Fruit fly (Drosophila melanogaster): ENCODE measurements around the gene if.
A peak's percentile ranks its signal among the peaks of the same experiment; 100 is the strongest.

The if gene

dm6 chrX:16800530-16801027 is 17.3 kb upstream of the if start, which contains the start of the genes CG9132 and CG4789 (continued):
- TF ChIP-seq caup (GFP tag; optimal IDR thresholded peaks at IDR 0.05; ENCODE audit: severe bottlenecking) (no peak), sna (GFP tag; IDR thresholded peaks at IDR 0.05; ENCODE audit: partially characterized antibody) (no peak), slp2 (GFP tag; optimal IDR thresholded peaks at IDR 0.05) (no peak), CG12659 (GFP tag; optimal IDR thresholded peaks at IDR 0.05) (peak; percentile 22), Hr78 (GFP tag; optimal IDR thresholded peaks at IDR 0.05) (no peak), bowl (GFP tag; IDR thresholded peaks at IDR 0.05) (no peak), crp (GFP tag; optimal IDR thresholded peaks at IDR 0.05) (no peak), E2f2 (GFP tag; IDR thresholded peaks at IDR 0.05) (peak; percentile 37; the same call in 1 of the 2 replicates), CG30020 (tag; optimal IDR thresholded peaks at IDR 0.05) (no peak), CG7786 (GFP tag; optimal IDR thresholded peaks at IDR 0.05) (no peak), Gsc (GFP tag; IDR thresholded peaks at IDR 0.05) (no peak), fd64A (GFP tag; optimal IDR thresholded peaks at IDR 0.05) (no peak), CG1603 (tag; optimal IDR thresholded peaks at IDR 0.05) (no peak), Dp (GFP tag; optimal IDR thresholded peaks at IDR 0.05) (peak; percentile 43), CrebB (tag; optimal IDR thresholded peaks at IDR 0.05) (no peak), CG17186 (GFP tag; optimal IDR thresholded peaks at IDR 0.05) (no peak), CoRest (tag; optimal IDR thresholded peaks at IDR 0.05) (no peak), CG13624 (GFP tag; optimal IDR thresholded peaks at IDR 0.05) (no peak), CG6689 (GFP tag; IDR thresholded peaks at IDR 0.05) (no peak), wek (GFP tag; optimal IDR thresholded peaks at IDR 0.05) (no peak), dimm (GFP tag; IDR thresholded peaks at IDR 0.05) (no peak), otp (GFP tag; IDR thresholded peaks at IDR 0.05) (no peak), Atf-2 (GFP tag; optimal IDR thresholded peaks at IDR 0.05) (no peak), Rx (GFP tag; IDR thresholded peaks at IDR 0.05) (no peak), CG4707 (GFP tag; optimal IDR thresholded peaks at IDR 0.05) (no peak), CG6654 (GFP tag; optimal IDR thresholded peaks at IDR 0.05) (no peak), BtbVII (GFP tag; optimal IDR thresholded peaks at IDR 0.05) (no peak), CG7839 (tag; optimal IDR thresholded peaks at IDR 0.05) (no peak), stwl (tag; optimal IDR thresholded peaks at IDR 0.05) (peak; percentile 51), CG10431 (GFP tag; optimal IDR thresholded peaks at IDR 0.05) (no peak), Nf-YA (GFP tag; IDR thresholded peaks at IDR 0.05) (no peak), fd96Cb (tag; optimal IDR thresholded peaks at IDR 0.05) (no peak), CG2875 (GFP tag; optimal IDR thresholded peaks at IDR 0.05) (no peak), CG10543 (GFP tag; optimal IDR thresholded peaks at IDR 0.05) (no peak), CG4404 (GFP tag; IDR thresholded peaks at IDR 0.05) (no peak), CG12071 (GFP tag; optimal IDR thresholded peaks at IDR 0.05) (no peak), CG6765 (GFP tag; optimal IDR thresholded peaks at IDR 0.05) (no peak), Mes4 (GFP tag; optimal IDR thresholded peaks at IDR 0.05) (no peak), BEAF-32 (GFP tag; optimal IDR thresholded peaks at IDR 0.05) (peak; percentile 61), aop (GFP tag; IDR thresholded peaks at IDR 0.05) (no peak), Vsx1 (GFP tag; optimal IDR thresholded peaks at IDR 0.05) (no peak), pfk (GFP tag; optimal IDR thresholded peaks at IDR 0.05) (no peak), Adf1 (GFP tag; IDR thresholded peaks at IDR 0.05) (no peak), CG3847 (GFP tag; IDR thresholded peaks at IDR 0.05) (no peak), CG18619 (GFP tag; optimal IDR thresholded peaks at IDR 0.05) (no peak), CG11456 (GFP tag; IDR thresholded peaks at IDR 0.05) (no peak)
